Worm (Caenorhabditis elegans) whole organism, early embryonic: ENCODE data around the gene cpr-1.

Source experiments
- B0310.2 ChIP-seq: sonication (generic microtip); optimal IDR thresholded peaks from 2 replicates; lab custom pipeline; 2016; ENCODE audit warnings: mild to moderate bottlenecking, missing genetic modification characterization, missing compliant biosample characterization
- aly-1 ChIP-seq: sonication (generic microtip); optimal IDR thresholded peaks from 2 replicates; lab custom pipeline; 2016; ENCODE audit warnings: missing genetic modification characterization, missing compliant biosample characterization
- ama-1 ChIP-seq: fragments of 150-350 bp; optimal IDR thresholded peaks from 2 replicates; lab custom pipeline; 2014
- ceh-13 ChIP-seq: fragments of 200-800 bp; sonication (Bioruptor generic); optimal IDR thresholded peaks from 2 replicates; lab custom pipeline; 2018; ENCODE audit warnings: mild to moderate bottlenecking, missing genetic modification characterization, missing compliant biosample characterization
- ceh-36 ChIP-seq: sonication (generic microtip); optimal IDR thresholded peaks from 2 replicates; lab custom pipeline; 2016; ENCODE audit warnings: missing genetic modification characterization, inconsistent platforms, missing compliant biosample characterization
- ets-7 ChIP-seq: sonication (generic microtip); optimal IDR thresholded peaks from 2 replicates; lab custom pipeline; 2016; ENCODE audit warnings: missing genotype, missing genetic modification characterization, missing compliant biosample characterization
- hmbx-1 ChIP-seq: sonication (generic microtip); optimal IDR thresholded peaks from 2 replicates; lab custom pipeline; 2016; ENCODE audit warnings: mild to moderate bottlenecking, missing genetic modification characterization, missing compliant biosample characterization
- hmg-4 ChIP-seq: fragments of 200-800 bp; sonication (Bioruptor generic); optimal IDR thresholded peaks from 2 replicates; lab custom pipeline; 2018; ENCODE audit warnings: mild to moderate bottlenecking, missing genetic modification characterization, missing compliant biosample characterization
- hnd-1 ChIP-seq: sonication (generic microtip); optimal IDR thresholded peaks from 2 replicates; lab custom pipeline; 2016; ENCODE audit warnings: missing genetic modification characterization, missing compliant biosample characterization
- pes-1 ChIP-seq: fragments of 200-800 bp; sonication (Bioruptor generic); IDR thresholded peaks from 2 replicates; pipeline ENCODE4 v1.3.6; 2022; ENCODE audit warnings: missing genetic modification reagents, missing genetic modification characterization, missing compliant biosample characterization
- scrt-1 ChIP-seq: fragments of 200-800 bp; sonication (Bioruptor generic); IDR thresholded peaks from 2 replicates; pipeline ENCODE4 v1.3.6; 2022; ENCODE audit warnings: missing genetic modification characterization, missing compliant biosample characterization
- sea-1 ChIP-seq: fragments of 200-800 bp; sonication (Bioruptor generic); conservative IDR thresholded peaks from 2 replicates; pipeline ENCODE4 v1.3.6; 2022; ENCODE audit warnings: missing genetic modification characterization, missing compliant biosample characterization
- tbx-11 ChIP-seq: fragments of 200-800 bp; sonication (Bioruptor generic); IDR thresholded peaks from 2 replicates; pipeline ENCODE4 v1.3.6; 2022; ENCODE audit warnings: missing genetic modification characterization, missing compliant biosample characterization
- tbx-37 ChIP-seq: fragments of 200-800 bp; sonication (Bioruptor generic); conservative IDR thresholded peaks from 2 replicates; pipeline ENCODE4 v1.3.6; 2022; ENCODE audit warnings: missing genetic modification reagents, missing genetic modification characterization, missing compliant biosample characterization

- no peak for TF ChIP-seq scrt-1
- no peak for TF ChIP-seq hmg-4 (GFP tag; lab: Kevin White, UChicago)
- no peak for TF ChIP-seq hmbx-1 (tag; lab: Kevin White, UChicago)
- TF ChIP-seq tbx-11, result no peak
- no peak for TF ChIP-seq ama-1 (lab: Kevin White, UChicago)
- no peak for TF ChIP-seq aly-1 (tag; lab: Kevin White, UChicago)
- no peak for TF ChIP-seq hnd-1 (tag; lab: Kevin White, UChicago)
- TF ChIP-seq ceh-36, result no peak
- no peak for TF ChIP-seq tbx-37 (GFP tag; lab: Robert Waterston, UW)
- 0 out of 2 replicates have a peak, but pooled peaks have one; percentile 31 for TF ChIP-seq pes-1
- peak; percentile 18 for TF ChIP-seq B0310.2 (tag; lab: Kevin White, UChicago)
- no peak for TF ChIP-seq ets-7
- no peak for TF ChIP-seq sea-1 (GFP tag; lab: Robert Waterston, UW)
- no peak for TF ChIP-seq ceh-13 (GFP tag; lab: Kevin White, UChicago)
These were observed 14.5 kb upstream of the cpr-1 start for ce11 chrV:11960831-11961190.
